Fruit fly (Drosophila melanogaster): ENCODE data around the gene CG7387.

CG7387 gene

DNA sequence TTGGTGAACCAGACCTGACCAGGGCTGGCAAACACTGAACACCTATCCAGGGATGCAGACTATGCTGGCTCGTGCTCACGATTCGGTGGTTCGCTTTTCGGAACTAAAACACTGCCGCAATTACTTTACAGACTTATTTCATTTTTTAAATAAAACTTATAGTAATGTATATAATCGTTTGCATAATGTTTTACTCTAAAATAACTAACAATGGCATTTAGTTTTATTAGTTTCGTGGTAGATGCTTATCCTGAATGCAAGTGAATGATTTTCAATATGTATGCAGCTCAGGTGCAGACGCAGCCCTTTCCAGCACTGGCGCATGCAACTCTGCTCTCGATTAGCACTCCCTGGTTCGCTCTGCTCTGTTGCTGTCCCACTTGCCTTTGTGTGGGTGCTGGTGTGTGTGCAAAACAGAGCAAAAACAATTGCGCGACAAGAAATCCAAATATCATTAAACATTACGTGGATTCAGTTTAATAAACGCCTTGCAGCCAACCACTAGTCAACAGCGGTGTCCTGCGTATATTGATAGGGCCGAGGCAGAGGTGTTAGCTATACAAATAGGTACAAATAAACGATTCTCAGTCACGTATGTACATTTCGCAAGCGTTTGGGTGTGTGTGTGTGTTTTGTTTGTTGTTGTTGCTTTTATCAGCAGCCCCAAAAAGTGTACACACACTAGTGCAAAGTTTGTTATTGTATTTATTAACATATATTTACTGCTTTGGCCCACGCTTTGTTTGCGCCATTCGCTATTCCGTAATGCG lies 6.1 kb downstream of the CG7387 start, which contains the start of the genes ERR and Atg18a (continued):
- peak; percentile 91 for TF ChIP-seq CG11902 (GFP tag; optimal IDR thresholded peaks at IDR 0.05)
- TF ChIP-seq Lpt (GFP tag; optimal IDR thresholded peaks at IDR 0.05) = peak; percentile 73
- peak; percentile 94 for TF ChIP-seq Hr39 (GFP tag; optimal IDR thresholded peaks at IDR 0.05)
- TF ChIP-seq Hr4 (GFP tag; optimal IDR thresholded peaks at IDR 0.05) = peak; percentile 90
- TF ChIP-seq dsx (GFP tag; optimal IDR thresholded peaks at IDR 0.05; ENCODE audit: poor library complexity, severe bottlenecking) = peak; percentile 65
- TF ChIP-seq CG34406 (GFP tag; optimal IDR thresholded peaks at IDR 0.05) = peak; percentile 82
- TF ChIP-seq topi (GFP tag; optimal IDR thresholded peaks at IDR 0.05) = peak; percentile 78
- peak; percentile 70 for TF ChIP-seq CG8632 (GFP tag; optimal IDR thresholded peaks at IDR 0.05)
- peak; percentile 89 for TF ChIP-seq acj6 (GFP tag; optimal IDR thresholded peaks at IDR 0.05)
- TF ChIP-seq Hr38 (GFP tag; optimal IDR thresholded peaks at IDR 0.05) = peak; percentile 60
- TF ChIP-seq pdm3 (GFP tag; optimal IDR thresholded peaks at IDR 0.05) = no peak
- TF ChIP-seq svp (GFP tag) = no peak
- TF ChIP-seq CG8119 (GFP tag; IDR thresholded peaks at IDR 0.05) = peak; percentile 75
- peak; percentile 80 for TF ChIP-seq CG6792 (GFP tag; optimal IDR thresholded peaks at IDR 0.05)
- peak; percentile 89 for TF ChIP-seq OdsH (GFP tag; optimal IDR thresholded peaks at IDR 0.05)
- TF ChIP-seq CG3919 (GFP tag; optimal IDR thresholded peaks at IDR 0.05) = peak; percentile 85
- TF ChIP-seq cyc (GFP tag; optimal IDR thresholded peaks at IDR 0.05) = peak; percentile 91
- TF ChIP-seq eg (GFP tag; IDR thresholded peaks at IDR 0.05) = peak; percentile 91
- peak; percentile 63 for TF ChIP-seq CG15336 (GFP tag; IDR thresholded peaks at IDR 0.05)
- TF ChIP-seq lz (GFP tag; optimal IDR thresholded peaks at IDR 0.05) = peak; percentile 91
- TF ChIP-seq net (GFP tag; optimal IDR thresholded peaks at IDR 0.05) = peak; percentile 67
- TF ChIP-seq CG6808 (GFP tag; optimal IDR thresholded peaks at IDR 0.05) = peak; percentile 58
- no peak for TF ChIP-seq CG9139 (GFP tag; optimal IDR thresholded peaks at IDR 0.05)
- TF ChIP-seq CG16779 (tag; optimal IDR thresholded peaks at IDR 0.05) = no peak
- peak; percentile 61 for TF ChIP-seq CG11762 (GFP tag; optimal IDR thresholded peaks at IDR 0.05; ENCODE audit: insufficient read depth)
- peak; percentile 20 for TF ChIP-seq CG6854 (GFP tag; optimal IDR thresholded peaks at IDR 0.05)
- TF ChIP-seq Sox14 (GFP tag; optimal IDR thresholded peaks at IDR 0.05) = peak; percentile 93

DNA sequence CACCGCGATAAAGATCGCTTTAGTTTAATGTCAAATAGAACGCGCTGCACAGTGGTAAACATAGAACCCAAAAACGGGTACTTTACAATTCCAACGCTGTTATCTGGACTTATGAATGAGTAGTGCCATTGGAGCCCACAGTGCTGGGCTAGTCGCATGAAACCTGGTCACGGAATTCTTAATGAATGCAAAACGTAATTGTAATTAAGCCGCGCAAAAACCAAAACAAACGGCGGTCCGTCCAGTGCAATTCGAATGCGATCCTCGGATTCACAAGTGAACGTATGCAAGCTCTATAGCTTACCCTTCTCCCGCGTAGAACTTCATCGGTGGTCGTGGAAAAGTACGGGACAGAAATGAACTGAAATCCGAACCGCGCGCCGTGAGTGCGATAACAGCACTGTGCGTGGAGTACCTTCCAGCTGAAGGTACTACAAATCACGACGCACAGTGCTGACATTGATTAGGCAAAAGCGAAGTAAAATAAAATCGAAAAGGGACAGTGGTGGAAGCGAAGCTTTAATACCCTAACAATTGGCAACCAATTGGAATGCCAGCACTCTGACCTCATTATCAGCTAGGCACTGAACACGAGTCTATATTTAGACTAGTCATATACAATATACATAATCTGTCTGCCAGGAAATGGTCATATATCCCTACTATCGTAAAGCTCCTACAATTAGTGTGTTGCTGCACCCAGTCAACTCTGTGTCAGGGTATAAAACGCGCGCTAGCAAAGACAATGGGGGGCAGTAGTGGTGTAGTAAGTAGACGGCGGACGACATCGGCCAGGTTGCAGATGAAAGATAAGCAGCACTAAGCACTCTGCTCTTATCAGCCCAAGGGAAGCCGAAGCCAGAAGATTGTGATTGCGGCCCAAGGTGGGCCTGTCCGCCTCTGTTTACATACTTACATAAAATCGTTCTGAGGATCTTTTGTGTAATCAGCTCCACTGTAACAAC lies 7.4 kb downstream of the CG7387 start:
- TF ChIP-seq Ets21C (GFP tag; optimal IDR thresholded peaks at IDR 0.05) = peak; percentile 21
- TF ChIP-seq CG6792 (GFP tag; optimal IDR thresholded peaks at IDR 0.05) = peak; percentile 63
- peak; percentile 46 for TF ChIP-seq CG8319 (GFP tag; optimal IDR thresholded peaks at IDR 0.05)
- peak; percentile 43 for TF ChIP-seq lz (GFP tag; optimal IDR thresholded peaks at IDR 0.05)
- peak; percentile 53 for TF ChIP-seq topi (GFP tag; optimal IDR thresholded peaks at IDR 0.05)
- TF ChIP-seq CG9139 (GFP tag; optimal IDR thresholded peaks at IDR 0.05) = no peak
- TF ChIP-seq vri (GFP tag; optimal IDR thresholded peaks at IDR 0.05) = peak; percentile 58
- peak; percentile 49 for TF ChIP-seq fd59A (GFP tag; optimal IDR thresholded peaks at IDR 0.05)
- no peak for TF ChIP-seq Smox (GFP tag; optimal IDR thresholded peaks at IDR 0.05)
- TF ChIP-seq CG6854 (GFP tag; optimal IDR thresholded peaks at IDR 0.05) = no peak
- TF ChIP-seq salr (GFP tag; optimal IDR thresholded peaks at IDR 0.05) = peak; percentile 23 to 29
- TF ChIP-seq Ets96B (tag; optimal IDR thresholded peaks at IDR 0.05) = peak; percentile 58
- TF ChIP-seq cyc (GFP tag; optimal IDR thresholded peaks at IDR 0.05) = peak; percentile 31
- peak; percentile 32; the same call in 1 of the 2 replicates for TF ChIP-seq CG11294 (GFP tag; IDR thresholded peaks at IDR 0.05)
- peak; percentile 50 for TF ChIP-seq CG8632 (GFP tag; optimal IDR thresholded peaks at IDR 0.05)
- TF ChIP-seq CG16779 (tag; optimal IDR thresholded peaks at IDR 0.05) = peak; percentile 55
- TF ChIP-seq CG11902 (GFP tag; optimal IDR thresholded peaks at IDR 0.05) = peak; percentile 51
- TF ChIP-seq pdm3 (GFP tag; optimal IDR thresholded peaks at IDR 0.05) = peak; percentile 68
- peak; percentile 70 for TF ChIP-seq CG3919 (GFP tag; optimal IDR thresholded peaks at IDR 0.05)
- TF ChIP-seq CG3032 (tag; optimal IDR thresholded peaks at IDR 0.05) = peak; percentile 46
- TF ChIP-seq CG6808 (GFP tag; optimal IDR thresholded peaks at IDR 0.05) = peak; percentile 45
- peak; percentile 67 for TF ChIP-seq CG10669 (GFP tag; optimal IDR thresholded peaks at IDR 0.05)
- peak; percentile 25 for TF ChIP-seq CG34406 (GFP tag; optimal IDR thresholded peaks at IDR 0.05)
- no peak for TF ChIP-seq Eip93F (GFP tag; optimal IDR thresholded peaks at IDR 0.05)
- peak; percentile 53 for TF ChIP-seq spab (GFP tag; optimal IDR thresholded peaks at IDR 0.05)
- peak; percentile 75 for TF ChIP-seq CG32006 (GFP tag; optimal IDR thresholded peaks at IDR 0.05)
- TF ChIP-seq Met (GFP tag; optimal IDR thresholded peaks at IDR 0.05) = no peak
- peak; percentile 63; the same call in 2 of the 3 replicates for TF ChIP-seq CG6163 (GFP tag; IDR thresholded peaks at IDR 0.05)
- TF ChIP-seq CG31627 (GFP tag; optimal IDR thresholded peaks at IDR 0.05) = peak; percentile 28
- no peak for TF ChIP-seq Sox102F (GFP tag; optimal IDR thresholded peaks at IDR 0.05)
- TF ChIP-seq achi (GFP tag; optimal IDR thresholded peaks at IDR 0.05) = peak; percentile 60
